Worm (Caenorhabditis elegans) whole organism, midembryonic: ENCODE data around the gene moc-5.

Source experiments
- cog-1 ChIP-seq: sonication (generic microtip); optimal IDR thresholded peaks from 2 replicates; lab custom pipeline; 2016; ENCODE audit warnings: missing genetic modification characterization, missing compliant biosample characterization
- flt-1 ChIP-seq: fragments of 200-800 bp; sonication (Bioruptor generic); IDR thresholded peaks from 2 replicates; pipeline ENCODE4 v1.3.6; 2022; ENCODE audit warnings: missing genetic modification characterization, missing compliant biosample characterization
- klf-2 ChIP-seq: fragments of 200-800 bp; sonication (Bioruptor generic); conservative IDR thresholded peaks from 2 replicates; pipeline ENCODE4 v1.3.6; 2022; ENCODE audit warnings: missing genetic modification reagents, missing genetic modification characterization, missing compliant biosample characterization
- tab-1 ChIP-seq: fragments of 200-800 bp; sonication (Bioruptor generic); IDR thresholded peaks from 2 replicates; pipeline ENCODE4 v1.3.6; 2022; ENCODE audit warnings: missing genetic modification characterization, missing compliant biosample characterization

- TF ChIP-seq flt-1 (GFP tag; lab: Robert Waterston, UW), result no peak
- TF ChIP-seq cog-1 (tag; lab: Kevin White, UChicago), result no peak
- TF ChIP-seq tab-1, result no peak
- TF ChIP-seq klf-2 (GFP tag; lab: Robert Waterston, UW), result no peak
Observed at ce11 chrX:9539294-9540030, 26.3 kb downstream of the moc-5 start, which contains the start of gene nuc-1.
